Worm (Caenorhabditis elegans) whole organism, mixed stage, embryonic: Measurements from ENCODE around the gene Y47D7A.3.

Source experiments
- blmp-1 ChIP-seq: fragments of 150-350 bp; optimal IDR thresholded peaks from 2 replicates; lab custom pipeline; 2014; ENCODE audit warnings: missing biosample characterization, missing genetic modification characterization
- ces-1 ChIP-seq: fragments of 150-350 bp; optimal IDR thresholded peaks from 2 replicates; lab custom pipeline; 2014; ENCODE audit warnings: missing biosample characterization, missing genetic modification reagents, missing genetic modification characterization
- elt-1 ChIP-seq: sonication (generic microtip); optimal IDR thresholded peaks from 2 replicates; lab custom pipeline; 2017; ENCODE audit warnings: missing genetic modification characterization, mild to moderate bottlenecking, missing compliant biosample characterization, antibody characterized with exemption, moderate library complexity, borderline replicate concordance; ENCODE audit not compliant: insufficient read depth
- elt-3 ChIP-seq: fragments of 150-350 bp; optimal IDR thresholded peaks from 2 replicates; lab custom pipeline; 2014; ENCODE audit warnings: missing biosample characterization, missing genetic modification characterization
- lin-13 ChIP-seq: fragments of 150-350 bp; optimal IDR thresholded peaks from 2 replicates; lab custom pipeline; 2014; ENCODE audit warnings: missing biosample characterization, missing genetic modification characterization
- mep-1 ChIP-seq: fragments of 150-350 bp; optimal IDR thresholded peaks from 2 replicates; lab custom pipeline; 2017; ENCODE audit warnings: missing biosample characterization, missing genetic modification reagents, missing genetic modification characterization, inconsistent platforms
- mls-2 ChIP-seq: sonication (generic microtip); optimal IDR thresholded peaks from 2 replicates; lab custom pipeline; 2016; ENCODE audit warnings: mild to moderate bottlenecking, missing genetic modification characterization, moderate library complexity, missing compliant biosample characterization
- nhr-237 ChIP-seq: fragments of 150-350 bp; optimal IDR thresholded peaks from 2 replicates; lab custom pipeline; 2014; ENCODE audit warnings: missing biosample characterization, missing genetic modification characterization
- pha-4 ChIP-seq: fragments of 150-350 bp; optimal IDR thresholded peaks from 2 replicates; lab custom pipeline; 2018; ENCODE audit warnings: missing biosample characterization, missing genetic modification reagents, missing genetic modification characterization
- snpc-4 ChIP-seq: fragments of 150-350 bp; optimal IDR thresholded peaks from 2 replicates; lab custom pipeline; 2014; ENCODE audit warnings: missing biosample characterization, missing genetic modification characterization
- unc-39 ChIP-seq: fragments of 150-350 bp; optimal IDR thresholded peaks from 2 replicates; lab custom pipeline; 2014; ENCODE audit warnings: missing biosample characterization, missing genetic modification characterization
- unc-62 ChIP-seq: fragments of 150-350 bp; optimal IDR thresholded peaks from 2 replicates; lab custom pipeline; 2014; ENCODE audit warnings: missing biosample characterization, missing genetic modification reagents, missing genetic modification characterization

DNA sequence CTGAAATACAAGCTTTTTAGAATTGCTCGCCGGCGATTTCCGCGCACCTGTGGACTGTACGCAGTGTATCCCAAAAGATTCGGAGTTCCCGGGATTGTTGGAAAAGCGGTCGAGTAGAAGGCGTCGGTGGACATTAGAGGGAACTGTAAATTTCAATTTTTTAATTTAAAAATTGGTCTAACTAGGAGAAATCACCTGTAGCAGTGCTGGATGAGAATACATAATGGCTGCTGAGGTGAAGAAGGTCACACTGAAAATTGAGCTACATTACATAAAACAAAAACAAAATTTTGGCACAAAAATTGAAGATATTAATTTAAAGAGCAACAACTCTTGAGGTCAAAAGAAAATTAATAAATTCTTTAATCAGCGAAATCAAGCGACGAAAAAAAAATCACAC is 36.1 kb upstream of the Y47D7A.3 start, which contains the start of gene neg-1:
- TF ChIP-seq ces-1 (no peak), unc-39 (tag; lab: Kevin White, UChicago) (no peak), mep-1 (tag; lab: Kevin White, UChicago) (no peak), elt-3 (tag; lab: Kevin White, UChicago) (no peak), snpc-4 (tag; lab: Kevin White, UChicago) (no peak), unc-62 (no peak), pha-4 (tag; lab: Kevin White, UChicago) (no peak), blmp-1 (tag; lab: Kevin White, UChicago) (no peak), mls-2 (no peak), lin-13 (tag; lab: Kevin White, UChicago) (no peak), elt-1 (tag; lab: Kevin White, UChicago) (no peak), nhr-237 (no peak)
